Fruit fly (Drosophila melanogaster) whole organism, embryonic: Measurements from ENCODE around the gene Cad88C.

Source experiments
- Antp ChIP-seq: fragments of 200-800 bp; sonication (Bioruptor generic); optimal IDR thresholded peaks from 3 replicates; lab custom pipeline; 2016; ENCODE audit warnings: missing biosample characterization, missing genetic modification characterization
- Bgb ChIP-seq: fragments of 200-800 bp; sonication (Bioruptor generic); IDR thresholded peaks from 2 replicates; pipeline ENCODE4 v1.3.6; 2022; ENCODE audit warnings: missing biosample characterization, missing genetic modification characterization; ENCODE audit not compliant: partially characterized antibody
- CG1024 ChIP-seq: fragments of 200-800 bp; sonication (Bioruptor generic); IDR thresholded peaks from 2 replicates; pipeline ENCODE4 v1.3.6; 2022; ENCODE audit warnings: missing biosample characterization, missing genetic modification characterization
- CG11085 ChIP-seq: fragments of 200-800 bp; sonication (Bioruptor generic); IDR thresholded peaks from 2 replicates; pipeline ENCODE4 v1.3.6; 2022; ENCODE audit warnings: missing biosample characterization, missing genetic modification characterization
- CG11247 ChIP-seq: fragments of 200-800 bp; sonication (Bioruptor generic); IDR thresholded peaks from 2 replicates; pipeline ENCODE4 v1.3.6; 2022; ENCODE audit warnings: missing biosample characterization, missing genetic modification characterization
- CG13123 ChIP-seq: fragments of 200-800 bp; sonication (Bioruptor generic); optimal IDR thresholded peaks from 2 replicates; lab custom pipeline; 2016; ENCODE audit warnings: missing biosample characterization, missing genetic modification characterization
- CG1647 ChIP-seq: fragments of 200-800 bp; sonication (Bioruptor generic); optimal IDR thresholded peaks from 3 replicates; lab custom pipeline; 2016; ENCODE audit warnings: missing biosample characterization, missing genetic modification characterization
- CG2116 ChIP-seq: fragments of 200-800 bp; sonication (Bioruptor generic); optimal IDR thresholded peaks from 3 replicates; lab custom pipeline; 2018; ENCODE audit warnings: missing biosample characterization, mild to moderate bottlenecking, missing genetic modification characterization
- CG32772 ChIP-seq: fragments of 200-800 bp; sonication (Bioruptor generic); IDR thresholded peaks from 2 replicates; pipeline ENCODE4 v1.3.6; 2022; ENCODE audit warnings: missing biosample characterization, missing genetic modification characterization
- CG3847 ChIP-seq: fragments of 200-800 bp; sonication (Bioruptor generic); IDR thresholded peaks from 2 replicates; pipeline ENCODE4 v1.3.6; 2022; ENCODE audit warnings: missing biosample characterization, missing genetic modification characterization
- CG42726 ChIP-seq: fragments of 200-800 bp; sonication (Bioruptor generic); IDR thresholded peaks from 2 replicates; pipeline ENCODE4 v1.3.6; 2022; ENCODE audit warnings: missing biosample characterization, missing genetic modification characterization; ENCODE audit not compliant: partially characterized antibody
- CG4617 ChIP-seq: fragments of 200-800 bp; sonication (Bioruptor generic); optimal IDR thresholded peaks from 3 replicates; lab custom pipeline; 2016; ENCODE audit warnings: missing biosample characterization, missing genetic modification characterization, borderline replicate concordance
- CG6689 ChIP-seq: fragments of 200-800 bp; sonication (Bioruptor generic); IDR thresholded peaks from 2 replicates; pipeline ENCODE4 v1.3.6; 2022; ENCODE audit warnings: missing biosample characterization, missing genetic modification characterization
- CG6765 ChIP-seq: fragments of 200-800 bp; sonication (Bioruptor generic); optimal IDR thresholded peaks from 3 replicates; lab custom pipeline; 2017; ENCODE audit warnings: missing biosample characterization, mild to moderate bottlenecking, missing genetic modification characterization
- CG6854 ChIP-seq: fragments of 200-800 bp; sonication (Bioruptor generic); optimal IDR thresholded peaks from 3 replicates; lab custom pipeline; 2017; ENCODE audit warnings: missing biosample characterization, mild to moderate bottlenecking, missing genetic modification characterization
- CG7556 ChIP-seq: fragments of 200-800 bp; sonication (Bioruptor generic); optimal IDR thresholded peaks from 2 replicates; lab custom pipeline; 2017; ENCODE audit warnings: missing biosample characterization, mild to moderate bottlenecking, missing genetic modification characterization
- CG7839 ChIP-seq: fragments of 200-800 bp; sonication (Bioruptor generic); optimal IDR thresholded peaks from 3 replicates; lab custom pipeline; 2018; ENCODE audit warnings: missing biosample characterization, mild to moderate bottlenecking, missing genetic modification characterization, moderate library complexity
- CG8089 ChIP-seq: fragments of 200-800 bp; sonication (Bioruptor generic); optimal IDR thresholded peaks from 3 replicates; lab custom pipeline; 2016; ENCODE audit warnings: missing biosample characterization, missing genetic modification characterization
- CG9437 ChIP-seq: fragments of 200-800 bp; sonication (Bioruptor generic); optimal IDR thresholded peaks from 2 replicates; lab custom pipeline; 2018; ENCODE audit warnings: missing biosample characterization, mild to moderate bottlenecking, missing genetic modification characterization
- D19B ChIP-seq: fragments of 200-800 bp; sonication (Bioruptor generic); optimal IDR thresholded peaks from 2 replicates; lab custom pipeline; 2017; ENCODE audit warnings: missing biosample characterization, mild to moderate bottlenecking, missing genetic modification characterization
- Dfd ChIP-seq, 2 experiments: fragments of >200 bp; optimal IDR thresholded peaks; 2 replicates each; lab custom pipeline; 2017; ENCODE audit warnings: missing biosample characterization in 2 of 2, missing genetic modification characterization in 2 of 2
- Ets97D ChIP-seq: fragments of 200-800 bp; sonication (Bioruptor generic); optimal IDR thresholded peaks from 3 replicates; lab custom pipeline; 2016; ENCODE audit warnings: missing biosample characterization, missing genetic modification characterization
- Hand ChIP-seq: fragments of 200-800 bp; sonication (Bioruptor generic); optimal IDR thresholded peaks from 2 replicates; lab custom pipeline; 2017; ENCODE audit warnings: mild to moderate bottlenecking, missing biosample characterization, missing genetic modification reagents, missing genetic modification characterization
- Hsf ChIP-seq: fragments of 200-800 bp; sonication (Bioruptor generic); optimal IDR thresholded peaks from 3 replicates; lab custom pipeline; 2016; ENCODE audit warnings: missing biosample characterization, missing genetic modification characterization
- MBD-R2 ChIP-seq: fragments of 200-800 bp; sonication (Bioruptor generic); IDR thresholded peaks from 2 replicates; pipeline ENCODE4 v1.3.6; 2022; ENCODE audit warnings: missing biosample characterization, missing genetic modification characterization
- Mrtf ChIP-seq: fragments of 200-800 bp; sonication (Bioruptor generic); IDR thresholded peaks from 3 replicates; pipeline ENCODE4 v1.3.6; 2022; ENCODE audit warnings: missing biosample characterization, missing genetic modification characterization
- Nf-YB ChIP-seq: fragments of 200-800 bp; sonication (Bioruptor generic); optimal IDR thresholded peaks from 3 replicates; lab custom pipeline; 2019; ENCODE audit warnings: missing biosample characterization, mild to moderate bottlenecking, missing genetic modification characterization, moderate library complexity
- Oli ChIP-seq: fragments of 200-800 bp; sonication (Bioruptor generic); optimal IDR thresholded peaks from 2 replicates; lab custom pipeline; 2018; ENCODE audit warnings: missing biosample characterization, mild to moderate bottlenecking, missing genetic modification characterization, moderate library complexity
- Poxn ChIP-seq: fragments of 200-800 bp; sonication (Bioruptor generic); IDR thresholded peaks from 2 replicates; pipeline ENCODE4 v1.3.6; 2022; ENCODE audit warnings: missing biosample characterization, missing genetic modification characterization
- Six4 ChIP-seq: fragments of 200-800 bp; sonication (Bioruptor generic); optimal IDR thresholded peaks from 2 replicates; lab custom pipeline; 2016; ENCODE audit warnings: missing biosample characterization, missing genetic modification characterization
- YL-1 ChIP-seq: fragments of 200-800 bp; sonication (Bioruptor generic); optimal IDR thresholded peaks from 3 replicates; lab custom pipeline; 2017; ENCODE audit warnings: missing biosample characterization, mild to moderate bottlenecking, missing genetic modification characterization
- abd-A ChIP-seq: fragments of 200-800 bp; sonication (Bioruptor generic); optimal IDR thresholded peaks from 3 replicates; lab custom pipeline; 2019; ENCODE audit warnings: missing biosample characterization, mild to moderate bottlenecking, missing genetic modification characterization, moderate library complexity
- caup ChIP-seq: fragments of 200-800 bp; sonication (Bioruptor generic); optimal IDR thresholded peaks from 3 replicates; lab custom pipeline; 2017; ENCODE audit warnings: missing biosample characterization, mild to moderate bottlenecking, missing genetic modification characterization, moderate library complexity; ENCODE audit not compliant: severe bottlenecking
- crol ChIP-seq: fragments of 200-800 bp; sonication (Bioruptor generic); IDR thresholded peaks from 2 replicates; pipeline ENCODE4 v1.3.6; 2022; ENCODE audit warnings: missing biosample characterization, missing genetic modification characterization
- disco-r ChIP-seq: fragments of 200-800 bp; sonication (Bioruptor generic); optimal IDR thresholded peaks from 2 replicates; lab custom pipeline; 2016; ENCODE audit warnings: missing biosample characterization, missing genetic modification characterization
- dmrt99B ChIP-seq: fragments of 200-800 bp; sonication (Bioruptor generic); optimal IDR thresholded peaks from 2 replicates; lab custom pipeline; 2018; ENCODE audit warnings: missing biosample characterization, mild to moderate bottlenecking, missing genetic modification characterization, moderate library complexity
- esg ChIP-seq: fragments of 200-800 bp; sonication (Bioruptor generic); conservative IDR thresholded peaks from 2 replicates; pipeline ENCODE4 v1.3.6; 2022; ENCODE audit warnings: missing biosample characterization, missing genetic modification characterization
- eve ChIP-seq, 2 experiments: fragments of >200 bp; optimal IDR thresholded peaks; 2 replicates each; lab custom pipeline; 2017; ENCODE audit warnings: missing biosample characterization in 2 of 2, missing genetic modification characterization in 2 of 2
- gce ChIP-seq: fragments of 200-800 bp; sonication (Bioruptor generic); IDR thresholded peaks from 3 replicates; pipeline ENCODE4 v1.3.6; 2022; ENCODE audit warnings: missing biosample characterization, missing genetic modification characterization
- gcm2 ChIP-seq: fragments of 200-800 bp; sonication (Bioruptor generic); optimal IDR thresholded peaks from 2 replicates; lab custom pipeline; 2016; ENCODE audit warnings: missing biosample characterization, missing genetic modification characterization
- grn ChIP-seq: fragments of 200-800 bp; sonication (Bioruptor generic); optimal IDR thresholded peaks from 3 replicates; lab custom pipeline; 2017; ENCODE audit warnings: missing biosample characterization, missing genetic modification characterization
- kay ChIP-seq: fragments of 200-800 bp; sonication (Bioruptor generic); optimal IDR thresholded peaks from 2 replicates; lab custom pipeline; 2016; ENCODE audit warnings: missing biosample characterization, missing genetic modification characterization
- klu ChIP-seq: fragments of 200-800 bp; sonication (Bioruptor generic); IDR thresholded peaks from 2 replicates; pipeline ENCODE4 v1.3.6; 2022; ENCODE audit warnings: missing biosample characterization, missing genetic modification characterization
- lab ChIP-seq: fragments of 200-800 bp; sonication (Bioruptor generic); optimal IDR thresholded peaks from 3 replicates; lab custom pipeline; 2017; ENCODE audit warnings: missing biosample characterization, missing genetic modification characterization, mild to moderate bottlenecking, moderate library complexity, missing genetic modification reagents
- nerfin-1 ChIP-seq: fragments of 200-800 bp; sonication (Bioruptor generic); optimal IDR thresholded peaks from 3 replicates; lab custom pipeline; 2019; ENCODE audit warnings: missing biosample characterization, mild to moderate bottlenecking, missing genetic modification characterization, moderate library complexity
- tin ChIP-seq: fragments of 200-800 bp; sonication (Bioruptor generic); optimal IDR thresholded peaks from 3 replicates; lab custom pipeline; 2016; ENCODE audit warnings: missing biosample characterization, missing genetic modification characterization
- trh ChIP-seq: fragments of 200-800 bp; sonication (Bioruptor generic); optimal IDR thresholded peaks from 2 replicates; lab custom pipeline; 2016; ENCODE audit warnings: missing biosample characterization, missing genetic modification characterization
- ttk ChIP-seq: fragments of 200-800 bp; sonication (Bioruptor generic); IDR thresholded peaks from 2 replicates; pipeline ENCODE4 v2.1.2; 2022; ENCODE audit warnings: missing biosample characterization, missing genetic modification characterization
- wek ChIP-seq: fragments of 200-800 bp; sonication (Bioruptor generic); optimal IDR thresholded peaks from 3 replicates; lab custom pipeline; 2018; ENCODE audit warnings: missing biosample characterization, mild to moderate bottlenecking, missing genetic modification characterization, moderate library complexity

Cad88C gene

DNA sequence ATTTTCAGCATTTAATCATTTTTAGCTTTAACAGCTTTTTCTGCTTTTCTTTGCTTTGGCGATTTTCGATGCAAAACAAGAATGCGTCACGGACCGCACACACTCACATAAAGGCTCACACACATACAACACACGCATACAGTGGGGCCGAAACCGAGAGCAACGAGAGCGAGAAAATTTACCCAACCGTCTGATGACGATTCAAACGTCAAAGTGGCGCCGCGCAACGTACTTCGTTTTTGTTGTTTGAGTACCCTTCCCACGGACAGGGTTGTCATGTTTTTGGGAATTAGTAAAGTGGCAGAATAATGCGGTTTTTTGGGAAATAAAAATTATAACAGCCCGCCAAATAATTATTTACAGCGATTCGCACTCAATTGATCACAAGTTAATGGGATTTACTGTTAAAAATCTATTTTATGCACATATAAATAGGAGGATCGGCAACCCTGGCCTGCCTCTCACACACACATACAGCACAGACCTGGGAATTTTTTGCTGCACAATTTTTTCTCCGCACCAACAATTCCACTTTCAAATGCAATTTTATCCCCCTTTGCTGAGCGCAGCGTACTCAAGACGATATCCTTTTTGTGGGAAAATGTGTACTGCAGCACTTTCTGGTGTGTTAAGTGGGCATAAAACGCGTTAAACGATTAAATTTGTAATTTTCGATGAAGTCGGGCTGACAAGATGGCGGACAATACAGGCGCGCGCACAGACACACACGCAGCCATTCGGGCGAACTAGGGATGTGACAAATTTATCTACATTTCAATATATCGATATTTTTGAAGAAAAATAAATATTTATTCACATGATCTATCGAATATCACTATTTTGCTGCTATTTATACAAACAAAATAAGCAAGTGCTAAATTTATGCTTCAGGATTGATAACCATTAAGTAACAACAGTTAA is 25.0 kb downstream of the Cad88C start (continued):
- TF ChIP-seq dmrt99B (peak; percentile 94), Six4 (GFP tag; lab: Kevin White, UChicago) (peak; percentile 87), tin (GFP tag; lab: Kevin White, UChicago) (peak; percentile 91), CG13123 (GFP tag; lab: Kevin White, UChicago) (peak; percentile 66), CG4617 (GFP tag; lab: Kevin White, UChicago) (peak; percentile 86), kay (GFP tag; lab: Kevin White, UChicago) (peak; percentile 87), CG32772 (peak; percentile 86), CG1024 (peak; percentile 80), Hand (GFP tag; lab: Kevin White, UChicago) (peak; percentile 93), CG8089 (peak; percentile 89), CG6854 (GFP tag; lab: Kevin White, UChicago) (peak; percentile 91), eve (GFP tag; optimal IDR thresholded peaks at IDR 0.05; lab: Kevin White, UChicago) (no peak), Mrtf (GFP tag; lab: Robert Waterston, UW) (peak; percentile 91), Nf-YB (GFP tag; lab: Kevin White, UChicago) (peak; percentile 13), trh (GFP tag; lab: Kevin White, UChicago) (peak; percentile 76), nerfin-1 (peak; percentile 89), crol (GFP tag; lab: Robert Waterston, UW) (no peak), Dfd (GFP tag; optimal IDR thresholded peaks at IDR 0.05; lab: Kevin White, UChicago) (no peak), CG6765 (GFP tag; lab: Kevin White, UChicago) (peak; percentile 94), CG6689 (GFP tag; lab: Robert Waterston, UW) (peak; percentile 92), Antp (GFP tag; lab: Kevin White, UChicago) (peak; percentile 88), CG2116 (GFP tag; lab: Kevin White, UChicago) (peak; percentile 69), Oli (tag; lab: Kevin White, UChicago) (peak; percentile 95), grn (no peak), MBD-R2 (GFP tag; lab: Robert Waterston, UW) (peak; percentile 83), disco-r (GFP tag; lab: Kevin White, UChicago) (peak; percentile 74), CG7556 (GFP tag; lab: Kevin White, UChicago) (peak; percentile 93), YL-1 (GFP tag; lab: Kevin White, UChicago) (peak; percentile 98), CG42726 (GFP tag; lab: Robert Waterston, UW) (no peak), ttk (GFP tag; lab: Robert Waterston, UW) (peak; percentile 88), CG3847 (GFP tag; lab: Robert Waterston, UW) (peak; percentile 92), Ets97D (GFP tag; lab: Kevin White, UChicago) (peak; percentile 61), gce (GFP tag; lab: Robert Waterston, UW) (peak; percentile 86), klu (peak; percentile 82), caup (peak; percentile 94), abd-A (peak; percentile 56), CG1647 (GFP tag; lab: Kevin White, UChicago) (peak; percentile 88), gcm2 (GFP tag; lab: Kevin White, UChicago) (peak; percentile 52), CG11085 (GFP tag; lab: Robert Waterston, UW) (peak; percentile 84), esg (GFP tag; lab: Robert Waterston, UW) (peak; percentile 90), lab (GFP tag; lab: Kevin White, UChicago) (peak; percentile 97), wek (GFP tag; lab: Kevin White, UChicago) (peak; percentile 87), CG9437 (GFP tag; lab: Kevin White, UChicago) (no peak), Poxn (GFP tag; lab: Robert Waterston, UW) (peak; percentile 70), Bgb (peak; percentile 61), Hsf (GFP tag; lab: Kevin White, UChicago) (peak; percentile 92), D19B (GFP tag; lab: Kevin White, UChicago) (peak; percentile 77), CG7839 (tag; lab: Kevin White, UChicago) (peak; percentile 95), CG11247 (GFP tag; lab: Robert Waterston, UW) (peak; percentile 85)
